Fruit fly (Drosophila melanogaster): ENCODE data around the gene kis.

- TF ChIP-seq Myc (optimal IDR thresholded peaks at IDR 0.05) (no peak), psq (optimal IDR thresholded peaks at IDR 0.05) (no peak), h (optimal IDR thresholded peaks at IDR 0.05) (no peak)
Observed at dm6 chr2L:206556-206955, 44.1 kb downstream of the kis start.
